Worm (Caenorhabditis elegans): ENCODE results near the gene T03F6.6.

T03F6.6 gene

ce11 chrIII:13380196-13380595, at the start of gene T03F6.6:
T03F6.6 (minus strand) TSS chrIII:13380296.
- TF ChIP-seq tab-1 (GFP tag; IDR thresholded peaks at IDR 0.05) (no peak), ref-1 (GFP tag; conservative IDR thresholded peaks at IDR 0.05) (no peak), ztf-29 (GFP tag; IDR thresholded peaks at IDR 0.05) (no peak), T22C8.4 (GFP tag; IDR thresholded peaks at IDR 0.05) (no peak), med-1 (GFP tag; optimal IDR thresholded peaks at IDR 0.05; ENCODE audit: insufficient read depth) (no peak), cog-1 (tag; optimal IDR thresholded peaks at IDR 0.05) (no peak), klf-2 (GFP tag; conservative IDR thresholded peaks at IDR 0.05) (no peak), ztf-23 (GFP tag; IDR thresholded peaks at IDR 0.05) (no peak), flt-1 (GFP tag; IDR thresholded peaks at IDR 0.05) (no peak)

DNA sequence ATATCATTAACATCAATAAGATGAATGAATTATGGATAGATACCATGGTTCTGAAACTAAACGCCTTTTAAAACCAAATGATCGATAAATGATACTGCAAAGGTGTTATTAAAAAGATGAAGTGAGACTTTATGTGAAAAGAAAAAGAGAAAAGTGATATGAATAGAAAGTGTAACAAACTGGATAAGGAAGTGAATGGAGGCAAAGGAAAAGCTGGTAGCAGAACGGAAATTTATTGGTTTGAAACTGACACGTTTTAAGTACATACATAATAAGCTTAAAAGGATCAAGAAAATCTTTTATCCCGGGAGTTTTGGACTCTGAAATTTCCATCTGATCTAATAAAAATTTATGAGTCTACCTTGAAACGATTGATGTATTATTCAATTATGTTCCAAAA, 49.6 kb upstream of the T03F6.6 start, which contains the start of gene bli-5:
bli-5 (minus strand) TSS at position 101 of the 400 bp plus-strand sequence.
- TF ChIP-seq klf-2 (GFP tag; conservative IDR thresholded peaks at IDR 0.05) (no peak), flt-1 (GFP tag; IDR thresholded peaks at IDR 0.05) (no peak), ztf-23 (GFP tag; IDR thresholded peaks at IDR 0.05) (no peak), med-1 (GFP tag; optimal IDR thresholded peaks at IDR 0.05; ENCODE audit: insufficient read depth) (no peak), cog-1 (tag; optimal IDR thresholded peaks at IDR 0.05) (no peak), T22C8.4 (GFP tag; IDR thresholded peaks at IDR 0.05) (no peak), tab-1 (GFP tag; IDR thresholded peaks at IDR 0.05) (no peak), ztf-29 (GFP tag; IDR thresholded peaks at IDR 0.05) (no peak), ref-1 (GFP tag; conservative IDR thresholded peaks at IDR 0.05) (no peak)

DNA sequence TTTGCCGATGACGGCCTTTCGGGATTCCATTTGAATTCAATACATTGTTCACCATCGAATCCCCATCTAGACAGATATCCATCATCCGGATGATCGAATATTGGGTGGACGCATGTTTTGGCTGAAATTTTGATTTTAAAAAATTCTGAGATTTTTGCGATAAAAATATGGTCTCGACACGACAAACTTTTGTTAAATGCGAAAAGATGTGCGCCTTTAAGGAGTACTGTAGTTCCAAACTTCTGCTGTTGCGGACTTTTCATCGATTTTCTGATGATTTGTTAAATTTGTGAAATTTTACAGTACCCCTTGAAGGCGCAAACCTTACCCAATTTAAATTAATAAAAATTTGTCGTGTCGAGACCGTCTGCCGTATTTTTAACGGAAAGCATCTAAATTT, 47.7 kb upstream of the T03F6.6 start:
- no peak for TF ChIP-seq ref-1 (GFP tag; conservative IDR thresholded peaks at IDR 0.05)
- no peak for TF ChIP-seq med-1 (GFP tag; optimal IDR thresholded peaks at IDR 0.05; ENCODE audit: insufficient read depth)
- TF ChIP-seq cog-1 (tag; optimal IDR thresholded peaks at IDR 0.05): no peak
- no peak for TF ChIP-seq ztf-29 (GFP tag; IDR thresholded peaks at IDR 0.05)
- no peak for TF ChIP-seq klf-2 (GFP tag; conservative IDR thresholded peaks at IDR 0.05)
- no peak for TF ChIP-seq flt-1 (GFP tag; IDR thresholded peaks at IDR 0.05)
- no peak for TF ChIP-seq tab-1 (GFP tag; IDR thresholded peaks at IDR 0.05)
- TF ChIP-seq T22C8.4 (GFP tag; IDR thresholded peaks at IDR 0.05): no peak
- no peak for TF ChIP-seq ztf-23 (GFP tag; IDR thresholded peaks at IDR 0.05)

ce11 chrIII:13426036-13426435, 45.9 kb upstream of the T03F6.6 start, which contains the start of gene cope-1:
cope-1 (plus strand) TSS chrIII:13426264.
- TF ChIP-seq ref-1 (GFP tag; conservative IDR thresholded peaks at IDR 0.05): no peak
- TF ChIP-seq cog-1 (tag; optimal IDR thresholded peaks at IDR 0.05): no peak
- no peak for TF ChIP-seq flt-1 (GFP tag; IDR thresholded peaks at IDR 0.05)
- no peak for TF ChIP-seq klf-2 (GFP tag; conservative IDR thresholded peaks at IDR 0.05)
- no peak for TF ChIP-seq tab-1 (GFP tag; IDR thresholded peaks at IDR 0.05)
- no peak for TF ChIP-seq ztf-23 (GFP tag; IDR thresholded peaks at IDR 0.05)
- no peak for TF ChIP-seq ztf-29 (GFP tag; IDR thresholded peaks at IDR 0.05)
- TF ChIP-seq med-1 (GFP tag; optimal IDR thresholded peaks at IDR 0.05; ENCODE audit: insufficient read depth): no peak

DNA sequence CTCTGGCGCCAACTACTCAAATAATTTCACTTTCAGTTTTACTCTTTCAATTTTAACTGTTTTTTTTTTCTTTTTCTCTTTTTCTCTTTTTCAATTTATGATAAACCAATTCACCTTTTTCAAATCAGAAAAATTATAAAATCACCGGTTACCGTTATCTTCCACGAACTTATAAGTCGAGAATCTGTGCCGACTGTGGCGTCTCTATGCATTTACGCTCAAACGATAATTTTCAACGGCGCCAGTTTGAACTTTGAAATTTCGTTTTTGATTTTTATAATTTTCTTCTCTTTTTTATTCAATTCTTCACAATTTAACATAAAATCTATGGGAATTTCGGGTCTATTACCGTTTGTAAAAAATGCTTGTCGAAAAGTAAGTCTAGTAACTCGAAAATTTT, 43.3 kb upstream of the T03F6.6 start, which contains the start of gene exo-1:
exo-1 (plus strand) TSS at position 101 of the 400 bp plus-strand sequence.
- no peak for TF ChIP-seq ref-1 (GFP tag; conservative IDR thresholded peaks at IDR 0.05)
- no peak for TF ChIP-seq med-1 (GFP tag; optimal IDR thresholded peaks at IDR 0.05; ENCODE audit: insufficient read depth)
- TF ChIP-seq klf-2 (GFP tag; conservative IDR thresholded peaks at IDR 0.05): no peak
- no peak for TF ChIP-seq ztf-23 (GFP tag; IDR thresholded peaks at IDR 0.05)

- TF ChIP-seq ztf-29 (GFP tag; IDR thresholded peaks at IDR 0.05) (no peak), med-1 (GFP tag; optimal IDR thresholded peaks at IDR 0.05; ENCODE audit: insufficient read depth) (no peak), tab-1 (GFP tag; IDR thresholded peaks at IDR 0.05) (no peak), flt-1 (GFP tag; IDR thresholded peaks at IDR 0.05) (no peak), ref-1 (GFP tag; conservative IDR thresholded peaks at IDR 0.05) (no peak), T22C8.4 (GFP tag; IDR thresholded peaks at IDR 0.05) (no peak), cog-1 (tag; optimal IDR thresholded peaks at IDR 0.05) (no peak), ztf-23 (GFP tag; IDR thresholded peaks at IDR 0.05) (no peak), klf-2 (GFP tag; conservative IDR thresholded peaks at IDR 0.05) (no peak)
These were observed 38.9 kb upstream of the T03F6.6 start for ce11 chrIII:13418975-13419374.

DNA sequence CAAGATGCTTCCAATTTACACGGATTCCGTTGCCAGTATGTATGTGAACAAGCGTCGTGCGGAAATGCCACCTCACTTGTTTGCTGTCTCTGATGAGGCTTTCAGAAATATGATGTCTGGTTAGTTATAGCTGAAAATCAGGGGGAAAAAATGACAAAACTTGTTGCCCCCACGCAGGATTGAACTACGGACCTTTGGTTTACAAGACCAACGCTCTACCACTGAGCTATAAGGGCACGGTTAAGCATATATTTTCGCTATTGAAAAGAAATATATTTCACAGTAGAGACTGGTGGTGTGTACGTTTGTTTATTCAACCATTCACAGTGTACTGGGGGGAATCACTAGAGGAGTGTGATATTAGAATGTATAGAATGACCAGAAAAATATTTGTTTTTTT, 31.1 kb upstream of the T03F6.6 start:
- TF ChIP-seq med-1 (GFP tag; optimal IDR thresholded peaks at IDR 0.05; ENCODE audit: insufficient read depth) (no peak), klf-2 (GFP tag; conservative IDR thresholded peaks at IDR 0.05) (no peak), tab-1 (GFP tag; IDR thresholded peaks at IDR 0.05) (no peak), ztf-23 (GFP tag; IDR thresholded peaks at IDR 0.05) (no peak), ref-1 (GFP tag; conservative IDR thresholded peaks at IDR 0.05) (no peak), T22C8.4 (GFP tag; IDR thresholded peaks at IDR 0.05) (no peak), cog-1 (tag; optimal IDR thresholded peaks at IDR 0.05) (no peak), ztf-29 (GFP tag; IDR thresholded peaks at IDR 0.05) (no peak), flt-1 (GFP tag; IDR thresholded peaks at IDR 0.05) (no peak)

ce11 chrIII:13409498-13409897, 29.4 kb upstream of the T03F6.6 start, which contains the start of gene myo-6:
myo-6 (plus strand) TSS chrIII:13409798.
- TF ChIP-seq cog-1 (tag; optimal IDR thresholded peaks at IDR 0.05): no peak
- TF ChIP-seq ztf-23 (GFP tag; IDR thresholded peaks at IDR 0.05): no peak
- no peak for TF ChIP-seq klf-2 (GFP tag; conservative IDR thresholded peaks at IDR 0.05)
- TF ChIP-seq ref-1 (GFP tag; conservative IDR thresholded peaks at IDR 0.05): no peak
- TF ChIP-seq flt-1 (GFP tag; IDR thresholded peaks at IDR 0.05): no peak
- no peak for TF ChIP-seq tab-1 (GFP tag; IDR thresholded peaks at IDR 0.05)
- TF ChIP-seq T22C8.4 (GFP tag; IDR thresholded peaks at IDR 0.05): no peak
- TF ChIP-seq med-1 (GFP tag; optimal IDR thresholded peaks at IDR 0.05; ENCODE audit: insufficient read depth): no peak
- no peak for TF ChIP-seq ztf-29 (GFP tag; IDR thresholded peaks at IDR 0.05)

DNA sequence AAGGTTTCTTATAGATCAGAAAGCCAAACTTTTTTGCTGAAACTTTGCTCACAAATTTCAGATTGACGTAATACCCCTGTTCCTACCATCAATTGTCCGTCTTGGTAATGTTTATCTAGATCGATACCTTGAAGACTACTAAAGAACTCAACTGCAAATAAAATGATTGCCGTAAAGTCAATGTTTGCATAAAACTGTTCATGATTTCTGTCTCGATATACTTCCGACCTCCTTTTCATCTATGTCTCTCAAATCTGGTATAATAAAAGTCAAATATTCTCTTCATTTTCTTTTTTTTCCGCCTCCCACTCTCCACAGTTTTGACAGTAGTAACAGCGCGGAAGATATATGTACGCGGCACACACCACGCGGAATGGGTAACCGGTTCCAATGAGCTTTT, 25.4 kb upstream of the T03F6.6 start, which contains the start of gene nas-1:
nas-1 (plus strand) TSS at position 301 of the 400 bp plus-strand sequence.
- TF ChIP-seq cog-1 (tag; optimal IDR thresholded peaks at IDR 0.05) (no peak), klf-2 (GFP tag; conservative IDR thresholded peaks at IDR 0.05) (no peak), ztf-23 (GFP tag; IDR thresholded peaks at IDR 0.05) (no peak), tab-1 (GFP tag; IDR thresholded peaks at IDR 0.05) (no peak), ref-1 (GFP tag; conservative IDR thresholded peaks at IDR 0.05) (no peak), ztf-29 (GFP tag; IDR thresholded peaks at IDR 0.05) (no peak), med-1 (GFP tag; optimal IDR thresholded peaks at IDR 0.05; ENCODE audit: insufficient read depth) (no peak), T22C8.4 (GFP tag; IDR thresholded peaks at IDR 0.05) (no peak), flt-1 (GFP tag; IDR thresholded peaks at IDR 0.05) (no peak)

Data from whole organism, midembryonic.